Worm (Caenorhabditis elegans) whole organism, L4 larva: Measurements from ENCODE around the gene dpy-30.

Experiments
- R02D3.7 ChIP-seq: fragments of 150-350 bp; sonication (generic microtip); optimal IDR thresholded peaks from 3 replicates; lab custom pipeline; 2014; ENCODE audit warnings: missing biosample characterization, missing genetic modification characterization
- saeg-2 ChIP-seq: fragments of 200-800 bp; sonication (Bioruptor generic); IDR thresholded peaks from 2 replicates; pipeline ENCODE4 v1.3.6; 2022; ENCODE audit warnings: missing genetic modification reagents, missing genetic modification characterization, missing compliant biosample characterization

- TF ChIP-seq R02D3.7 (tag; lab: Kevin White, UChicago) (no peak), saeg-2 (GFP tag; lab: Robert Waterston, UW) (no peak)
Measured at ce11 chrV:12167653-12168052, 23.7 kb upstream of the dpy-30 start, which contains the start of gene col-37.
